Worm (Caenorhabditis elegans) whole organism, L4/young adult: ENCODE data around the gene R05G6.5.

Source experiments
- W03F9.2 ChIP-seq: fragments of 150-350 bp; optimal IDR thresholded peaks from 2 replicates; lab custom pipeline; 2014; ENCODE audit warnings: missing biosample characterization, missing genetic modification characterization
- dao-5 ChIP-seq: sonication (generic microtip); optimal IDR thresholded peaks from 2 replicates; lab custom pipeline; 2016; ENCODE audit warnings: missing genotype, missing genetic modification characterization, moderate library complexity, missing compliant biosample characterization
- him-1 ChIP-seq: sonication (generic microtip); optimal IDR thresholded peaks from 2 replicates; lab custom pipeline; 2016; ENCODE audit warnings: missing genotype, missing genetic modification reagents, missing genetic modification characterization, missing compliant biosample characterization

- TF ChIP-seq him-1: no peak
- TF ChIP-seq W03F9.2: no peak
- TF ChIP-seq dao-5 (tag; lab: Kevin White, UChicago): no peak
Observed at ce11 chrIV:7499302-7499701, 8.9 kb upstream of the R05G6.5 start.
